Fruit fly (Drosophila melanogaster): ENCODE measurements around the gene CG2617.

CG2617 gene

DNA sequence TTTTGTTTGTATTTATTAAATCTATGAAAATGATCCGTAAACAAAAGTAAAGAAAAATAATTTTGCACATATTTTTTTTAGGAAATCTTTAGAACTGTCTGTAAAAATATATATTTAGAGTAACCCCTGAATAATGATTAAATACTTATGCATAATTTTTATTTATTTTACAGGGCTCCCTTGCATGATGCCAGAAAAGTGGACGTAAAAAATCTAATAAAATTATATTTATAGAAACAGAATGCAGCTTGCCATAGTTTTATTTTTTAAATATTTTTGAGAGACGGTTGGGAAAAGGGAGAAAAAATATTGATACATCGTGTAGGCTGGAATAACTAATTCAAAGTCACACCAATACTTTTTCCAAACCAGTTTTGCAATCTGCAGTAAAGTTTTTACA is 33.6 kb upstream of the CG2617 start, which contains the start of gene CG18810:
TSS of gene CG18810 (plus strand) at position 301 of the 400 bp plus-strand sequence.
- TF ChIP-seq lola (GFP tag; optimal IDR thresholded peaks at IDR 0.05) (no peak), N (GFP tag; optimal IDR thresholded peaks at IDR 0.05) (no peak), jim (GFP tag; optimal IDR thresholded peaks at IDR 0.05) (no peak), Abd-B (GFP tag; optimal IDR thresholded peaks at IDR 0.05) (no peak), Hnf4 (GFP tag; optimal IDR thresholded peaks at IDR 0.05) (no peak), OdsH (GFP tag; optimal IDR thresholded peaks at IDR 0.05) (no peak), Vsx2 (GFP tag; optimal IDR thresholded peaks at IDR 0.05; ENCODE audit: partially characterized antibody) (no peak), brk (GFP tag; optimal IDR thresholded peaks at IDR 0.05) (no peak), Jra (GFP tag; optimal IDR thresholded peaks at IDR 0.05) (no peak), Mio (GFP tag; optimal IDR thresholded peaks at IDR 0.05) (no peak), psq (GFP tag; optimal IDR thresholded peaks at IDR 0.05) (no peak), CrebA (GFP tag; optimal IDR thresholded peaks at IDR 0.05; ENCODE audit: borderline replicate concordance) (no peak), CG9705 (GFP tag; optimal IDR thresholded peaks at IDR 0.05) (no peak)

DNA sequence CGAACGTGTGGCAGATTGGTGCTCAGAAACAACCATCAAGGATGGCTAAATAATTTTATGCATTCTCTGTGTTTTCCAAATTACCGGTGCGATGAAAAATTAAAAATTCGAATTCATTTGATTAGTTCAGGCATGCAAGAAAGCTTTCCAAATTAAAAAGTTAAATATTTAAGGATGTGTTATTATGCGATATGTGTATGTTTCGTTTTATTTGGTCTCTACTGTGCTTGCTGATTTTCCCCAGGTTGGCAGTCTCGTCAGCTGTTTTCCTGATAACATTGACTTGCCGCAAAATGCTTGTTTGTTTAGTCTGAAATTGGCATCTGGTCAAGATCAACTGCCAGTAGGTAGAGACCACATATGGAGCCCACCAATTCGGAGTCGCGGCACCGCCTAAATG is 32.3 kb upstream of the CG2617 start, which contains the start of gene CG2611:
TSS of gene CG2611 (plus strand) at position 299 of the 400 bp plus-strand sequence.
- TF ChIP-seq dmrt93B (GFP tag; optimal IDR thresholded peaks at IDR 0.05) (no peak), dsf (GFP tag; optimal IDR thresholded peaks at IDR 0.05; ENCODE audit: borderline replicate concordance) (no peak), Rel (GFP tag; optimal IDR thresholded peaks at IDR 0.05) (no peak), Rel (tag; optimal IDR thresholded peaks at IDR 0.05) (no peak), HLH106 (tag; optimal IDR thresholded peaks at IDR 0.05) (peak; percentile 55), ey (GFP tag; optimal IDR thresholded peaks at IDR 0.05) (peak; percentile 39), GATAd (GFP tag; optimal IDR thresholded peaks at IDR 0.05) (no peak), Hr83 (GFP tag; optimal IDR thresholded peaks at IDR 0.05; ENCODE audit: poor library complexity, severe bottlenecking) (peak; percentile 79), foxo (GFP tag; optimal IDR thresholded peaks at IDR 0.05) (peak in 1 of 2 experiments; percentile 60), rgr (GFP tag; optimal IDR thresholded peaks at IDR 0.05) (peak; percentile 70), woc (GFP tag; optimal IDR thresholded peaks at IDR 0.05) (peak; percentile 77), OdsH (GFP tag; optimal IDR thresholded peaks at IDR 0.05) (peak; percentile 60), h (GFP tag; optimal IDR thresholded peaks at IDR 0.05) (peak; percentile 63), Jra (GFP tag; optimal IDR thresholded peaks at IDR 0.05) (peak; percentile 15), CG9705 (GFP tag; optimal IDR thresholded peaks at IDR 0.05) (peak; percentile 32)

dm6 chr2L:20656110-20656509 is 26.1 kb upstream of the CG2617 start, which contains the start of the genes brun and CG2614:
Gene brun, minus strand, starts transcription at chr2L:20656178.
Gene CG2614, plus strand, starts transcription at chr2L:20656426.
- peak; percentile 77 for TF ChIP-seq ey (GFP tag; optimal IDR thresholded peaks at IDR 0.05)
- TF ChIP-seq Rel (GFP tag; optimal IDR thresholded peaks at IDR 0.05): no peak
- peak; percentile 37 for TF ChIP-seq Rel (tag; optimal IDR thresholded peaks at IDR 0.05)
- TF ChIP-seq CG9705 (GFP tag; optimal IDR thresholded peaks at IDR 0.05): peak; percentile 50
- TF ChIP-seq psq (GFP tag; optimal IDR thresholded peaks at IDR 0.05): peak; percentile 64
- TF ChIP-seq dmrt93B (GFP tag; optimal IDR thresholded peaks at IDR 0.05): no peak
- no peak for TF ChIP-seq CrebA (GFP tag; optimal IDR thresholded peaks at IDR 0.05; ENCODE audit: borderline replicate concordance)
- TF ChIP-seq woc (GFP tag; optimal IDR thresholded peaks at IDR 0.05): peak; percentile 89
- TF ChIP-seq OdsH (GFP tag; optimal IDR thresholded peaks at IDR 0.05): peak; percentile 69
- peak; percentile 47 for TF ChIP-seq Hr83 (GFP tag; optimal IDR thresholded peaks at IDR 0.05; ENCODE audit: poor library complexity, severe bottlenecking)
- peak; percentile 74 for TF ChIP-seq HLH106 (tag; optimal IDR thresholded peaks at IDR 0.05)
- no peak for TF ChIP-seq Dif (GFP tag; optimal IDR thresholded peaks at IDR 0.05; ENCODE audit: partially characterized antibody)
- no peak for TF ChIP-seq Hr78 (GFP tag; optimal IDR thresholded peaks at IDR 0.05)
- peak; percentile 67 for TF ChIP-seq Myc (optimal IDR thresholded peaks at IDR 0.05)
- peak; percentile 74 for TF ChIP-seq sv (GFP tag; optimal IDR thresholded peaks at IDR 0.05)
- peak; percentile 81 for TF ChIP-seq rgr (GFP tag; optimal IDR thresholded peaks at IDR 0.05)
- TF ChIP-seq Jra (GFP tag; optimal IDR thresholded peaks at IDR 0.05): no peak
- TF ChIP-seq jim (GFP tag; optimal IDR thresholded peaks at IDR 0.05): no peak
- no peak for TF ChIP-seq lola (GFP tag; optimal IDR thresholded peaks at IDR 0.05)
- peak; percentile 83 for TF ChIP-seq h (GFP tag; optimal IDR thresholded peaks at IDR 0.05)
- peak; percentile 81 for TF ChIP-seq GATAd (GFP tag; optimal IDR thresholded peaks at IDR 0.05)
- no peak for TF ChIP-seq brk (GFP tag; optimal IDR thresholded peaks at IDR 0.05)
- TF ChIP-seq foxo (GFP tag; optimal IDR thresholded peaks at IDR 0.05): peak in 1 of 2 experiments; percentile 84

dm6 chr2L:20661071-20661470 is 21.1 kb upstream of the CG2617 start:
- no peak for TF ChIP-seq ey (GFP tag; optimal IDR thresholded peaks at IDR 0.05)
- TF ChIP-seq HLH106 (tag; optimal IDR thresholded peaks at IDR 0.05): no peak
- no peak for TF ChIP-seq h (GFP tag; optimal IDR thresholded peaks at IDR 0.05)
- TF ChIP-seq GATAd (GFP tag; optimal IDR thresholded peaks at IDR 0.05): no peak
- TF ChIP-seq CG32264 (GFP tag; optimal IDR thresholded peaks at IDR 0.05): no peak
- no peak for TF ChIP-seq br (GFP tag; optimal IDR thresholded peaks at IDR 0.05)
- no peak for TF ChIP-seq Rel (GFP tag; optimal IDR thresholded peaks at IDR 0.05)
- no peak for TF ChIP-seq Rel (tag; optimal IDR thresholded peaks at IDR 0.05)
- TF ChIP-seq CrebA (GFP tag; optimal IDR thresholded peaks at IDR 0.05; ENCODE audit: borderline replicate concordance): no peak
- no peak for TF ChIP-seq Dif (GFP tag; optimal IDR thresholded peaks at IDR 0.05; ENCODE audit: partially characterized antibody)
- no peak for TF ChIP-seq lola (GFP tag; optimal IDR thresholded peaks at IDR 0.05)
- TF ChIP-seq Jra (GFP tag; optimal IDR thresholded peaks at IDR 0.05): no peak
